Worm (Caenorhabditis elegans): ENCODE data around the gene rpl-26.

The rpl-26 gene

ce11 chrII:8590684-8591083 is 11.9 kb upstream of the rpl-26 start, which contains the start of gene aptf-4:
Gene aptf-4 (plus strand): TSS chrII:8590984.
- no peak for TF ChIP-seq ceh-45 (GFP tag; IDR thresholded peaks at IDR 0.05)
- no peak for TF ChIP-seq syd-9 (tag; optimal IDR thresholded peaks at IDR 0.05)
- TF ChIP-seq hlh-15 (tag; optimal IDR thresholded peaks at IDR 0.05) = no peak
- no peak for TF ChIP-seq K09A11.1 (tag; optimal IDR thresholded peaks at IDR 0.05; ENCODE audit: insufficient read depth)
- TF ChIP-seq npax-4 (tag; optimal IDR thresholded peaks at IDR 0.05) = no peak

ce11 chrII:8593840-8594625 is 8.6 kb upstream of the rpl-26 start, which contains the start of gene aptf-3:
Gene aptf-3 (plus strand): TSS chrII:8594190.
- no peak for TF ChIP-seq hlh-15 (tag; optimal IDR thresholded peaks at IDR 0.05)
- no peak for TF ChIP-seq ets-4 (tag; optimal IDR thresholded peaks at IDR 0.05)
- TF ChIP-seq ref-2 (tag; optimal IDR thresholded peaks at IDR 0.05) = no peak
- TF ChIP-seq pax-1 (tag; optimal IDR thresholded peaks at IDR 0.05) = no peak
- no peak for TF ChIP-seq unc-86 (tag; optimal IDR thresholded peaks at IDR 0.05)
- TF ChIP-seq zip-5 (tag; optimal IDR thresholded peaks at IDR 0.05) = no peak
- TF ChIP-seq hlh-6 (tag; optimal IDR thresholded peaks at IDR 0.05) = no peak
- no peak for TF ChIP-seq che-1 (tag; optimal IDR thresholded peaks at IDR 0.05)
- TF ChIP-seq mec-3 (tag; optimal IDR thresholded peaks at IDR 0.05; ENCODE audit: borderline replicate concordance) = no peak
- TF ChIP-seq syd-9 (tag; optimal IDR thresholded peaks at IDR 0.05) = no peak
- TF ChIP-seq ceh-9 (tag; optimal IDR thresholded peaks at IDR 0.05) = no peak
- no peak for TF ChIP-seq pha-4 (tag; optimal IDR thresholded peaks at IDR 0.05)
- no peak for TF ChIP-seq ceh-19 (GFP tag; optimal IDR thresholded peaks at IDR 0.05)
- TF ChIP-seq npax-4 (tag; optimal IDR thresholded peaks at IDR 0.05) = no peak
- TF ChIP-seq eyg-1 (tag; optimal IDR thresholded peaks at IDR 0.05) = no peak
- TF ChIP-seq hlh-30 (tag; optimal IDR thresholded peaks at IDR 0.05; ENCODE audit: insufficient read depth) = no peak
- no peak for TF ChIP-seq C38D4.7 (GFP tag; optimal IDR thresholded peaks at IDR 0.05)
- no peak for TF ChIP-seq sox-4 (tag; optimal IDR thresholded peaks at IDR 0.05)
- TF ChIP-seq K02D7.2 (tag; optimal IDR thresholded peaks at IDR 0.05) = no peak
- TF ChIP-seq K09A11.1 (tag; optimal IDR thresholded peaks at IDR 0.05; ENCODE audit: insufficient read depth) = no peak

ce11 chrII:8599214-8599613 is 3.4 kb upstream of the rpl-26 start, which contains the start of gene F28C6.5:
Gene F28C6.5 (plus strand): TSS chrII:8599514.
- TF ChIP-seq ceh-18 (tag; optimal IDR thresholded peaks at IDR 0.05) = no peak
- TF ChIP-seq ztf-16 (tag; optimal IDR thresholded peaks at IDR 0.05) = no peak
- TF ChIP-seq dmd-4 (tag; optimal IDR thresholded peaks at IDR 0.05; ENCODE audit: borderline replicate concordance) = no peak
- TF ChIP-seq ceh-24 (tag; optimal IDR thresholded peaks at IDR 0.05) = no peak
- TF ChIP-seq ama-1 (optimal IDR thresholded peaks at IDR 0.05) = no peak

- TF ChIP-seq hlh-30 (tag; optimal IDR thresholded peaks at IDR 0.05; ENCODE audit: insufficient read depth) (no peak), ceh-14 (tag; optimal IDR thresholded peaks at IDR 0.05) (no peak), hlh-13 (GFP tag; optimal IDR thresholded peaks at IDR 0.05) (no peak), unc-3 (GFP tag; conservative IDR thresholded peaks at IDR 0.05) (no peak), unc-3 (tag; optimal IDR thresholded peaks at IDR 0.05) (no peak), ceh-19 (GFP tag; optimal IDR thresholded peaks at IDR 0.05) (no peak), ceh-6 (GFP tag; optimal IDR thresholded peaks at IDR 0.05) (no peak), ref-2 (tag; optimal IDR thresholded peaks at IDR 0.05) (no peak), ceh-30 (tag; optimal IDR thresholded peaks at IDR 0.05) (no peak), pha-2 (tag; optimal IDR thresholded peaks at IDR 0.05) (no peak), ceh-45 (GFP tag; IDR thresholded peaks at IDR 0.05) (no peak), ceh-22 (tag; optimal IDR thresholded peaks at IDR 0.05) (no peak), unc-55 (GFP tag; optimal IDR thresholded peaks at IDR 0.05) (no peak), ttx-3 (tag; optimal IDR thresholded peaks at IDR 0.05) (no peak), pqm-1 (tag; optimal IDR thresholded peaks at IDR 0.05) (no peak), ceh-9 (tag; optimal IDR thresholded peaks at IDR 0.05) (no peak), ceh-48 (tag; optimal IDR thresholded peaks at IDR 0.05) (no peak)
Measured at ce11 chrII:8600165-8600564, 2.4 kb upstream of the rpl-26 start, which contains the start of gene pigg-1. Gene pigg-1 (minus strand): TSS chrII:8600265.
